Fruit fly (Drosophila melanogaster) whole organism, embryonic: ENCODE measurements around the gene CG5541.

Source experiments
- Aef1 ChIP-seq: fragments of 200-800 bp; sonication (Bioruptor generic); IDR thresholded peaks from 3 replicates; pipeline ENCODE4 v1.3.6; 2022; ENCODE audit warnings: missing biosample characterization, missing genetic modification characterization
- Awh ChIP-seq: fragments of 200-800 bp; sonication (Bioruptor generic); IDR thresholded peaks from 2 replicates; pipeline ENCODE4, ENCODE4 v1.3.6; 2022; ENCODE audit warnings: missing biosample characterization, missing genetic modification characterization
- Bgb ChIP-seq: fragments of 200-800 bp; sonication (Bioruptor generic); IDR thresholded peaks from 2 replicates; pipeline ENCODE4 v1.3.6; 2022; ENCODE audit warnings: missing biosample characterization, missing genetic modification characterization; ENCODE audit not compliant: partially characterized antibody
- CG10543 ChIP-seq: fragments of 200-800 bp; sonication (Bioruptor generic); optimal IDR thresholded peaks from 3 replicates; lab custom pipeline; 2017; ENCODE audit warnings: missing biosample characterization, mild to moderate bottlenecking, missing genetic modification characterization, moderate library complexity
- CG11247 ChIP-seq: fragments of 200-800 bp; sonication (Bioruptor generic); IDR thresholded peaks from 2 replicates; pipeline ENCODE4 v1.3.6; 2022; ENCODE audit warnings: missing biosample characterization, missing genetic modification characterization
- CG11504 ChIP-seq: fragments of 200-800 bp; sonication (Bioruptor generic); optimal IDR thresholded peaks from 3 replicates; lab custom pipeline; 2019; ENCODE audit warnings: missing biosample characterization, mild to moderate bottlenecking, missing genetic modification characterization, moderate library complexity
- CG13894 ChIP-seq: fragments of 200-800 bp; sonication (Bioruptor generic); optimal IDR thresholded peaks from 3 replicates; lab custom pipeline; 2018; ENCODE audit warnings: missing biosample characterization, mild to moderate bottlenecking, missing genetic modification characterization, moderate library complexity
- CG14014 ChIP-seq: fragments of 200-800 bp; sonication (Bioruptor generic); IDR thresholded peaks from 2 replicates; pipeline ENCODE4 v1.3.6; 2022; ENCODE audit warnings: missing biosample characterization, missing genetic modification characterization
- CG15073 ChIP-seq: fragments of 200-800 bp; sonication (Bioruptor generic); optimal IDR thresholded peaks from 2 replicates; lab custom pipeline; 2016; ENCODE audit warnings: missing biosample characterization, missing genetic modification characterization
- CG1529 ChIP-seq: fragments of 200-800 bp; sonication (Bioruptor generic); optimal IDR thresholded peaks from 3 replicates; lab custom pipeline; 2018; ENCODE audit warnings: missing biosample characterization, missing genetic modification characterization
- CG15696 ChIP-seq: fragments of 200-800 bp; sonication (Bioruptor generic); optimal IDR thresholded peaks from 2 replicates; lab custom pipeline; 2019; ENCODE audit warnings: missing biosample characterization, mild to moderate bottlenecking, missing genetic modification characterization, moderate library complexity
- CG17612 ChIP-seq: fragments of 200-800 bp; sonication (Bioruptor generic); IDR thresholded peaks from 2 replicates; pipeline ENCODE4 v1.3.6; 2022; ENCODE audit warnings: missing biosample characterization, missing genetic modification characterization
- CG18476 ChIP-seq: fragments of 200-800 bp; sonication (Bioruptor generic); optimal IDR thresholded peaks from 2 replicates; lab custom pipeline; 2016; ENCODE audit warnings: missing biosample characterization, mild to moderate bottlenecking, missing genetic modification characterization
- CG18619 ChIP-seq: fragments of 200-800 bp; sonication (Bioruptor generic); optimal IDR thresholded peaks from 3 replicates; lab custom pipeline; 2017; ENCODE audit warnings: missing biosample characterization, mild to moderate bottlenecking, missing genetic modification characterization
- CG18764 ChIP-seq: fragments of 200-800 bp; sonication (Bioruptor generic); optimal IDR thresholded peaks from 3 replicates; lab custom pipeline; 2016; ENCODE audit warnings: missing biosample characterization, missing genetic modification characterization
- CG3163 ChIP-seq: fragments of 200-800 bp; sonication (Bioruptor generic); optimal IDR thresholded peaks from 3 replicates; lab custom pipeline; 2016; ENCODE audit warnings: missing biosample characterization, missing genetic modification characterization
- CG34422 ChIP-seq: fragments of 200-800 bp; sonication (Bioruptor generic); IDR thresholded peaks from 3 replicates; pipeline ENCODE4 v1.3.6; 2022; ENCODE audit warnings: missing biosample characterization, missing genetic modification characterization
- CG4360 ChIP-seq: fragments of 200-800 bp; sonication (Bioruptor generic); IDR thresholded peaks from 2 replicates; pipeline ENCODE4 v1.3.6; 2022; ENCODE audit warnings: missing biosample characterization, missing genetic modification characterization
- CG4404 ChIP-seq: fragments of 200-800 bp; sonication (Bioruptor generic); IDR thresholded peaks from 2 replicates; pipeline ENCODE4 v1.3.6; 2022; ENCODE audit warnings: missing biosample characterization, missing genetic modification characterization
- CG7745 ChIP-seq: fragments of 200-800 bp; sonication (Bioruptor generic); optimal IDR thresholded peaks from 2 replicates; lab custom pipeline; 2018; ENCODE audit warnings: missing biosample characterization, mild to moderate bottlenecking, missing genetic modification characterization, moderate library complexity
- CG8089 ChIP-seq: fragments of 200-800 bp; sonication (Bioruptor generic); optimal IDR thresholded peaks from 3 replicates; lab custom pipeline; 2016; ENCODE audit warnings: missing biosample characterization, missing genetic modification characterization
- CG9932 ChIP-seq: fragments of 200-800 bp; sonication (Bioruptor generic); IDR thresholded peaks from 2 replicates; pipeline ENCODE4 v1.3.6; 2022; ENCODE audit warnings: missing biosample characterization, missing genetic modification characterization
- Dek ChIP-seq: fragments of 200-800 bp; sonication (Bioruptor generic); optimal IDR thresholded peaks from 3 replicates; lab custom pipeline; 2019; ENCODE audit warnings: missing biosample characterization, mild to moderate bottlenecking, missing genetic modification characterization, moderate library complexity
- Dfd ChIP-seq, 2 experiments: fragments of >200 bp; optimal IDR thresholded peaks; 2 replicates each; lab custom pipeline; 2017; ENCODE audit warnings: missing biosample characterization in 2 of 2, missing genetic modification characterization in 2 of 2
- Ets65A ChIP-seq: fragments of 200-800 bp; sonication (Bioruptor generic); peaks from one replicate; lab custom pipeline; 2016; ENCODE audit warnings: missing biosample characterization, missing genetic modification characterization
- NC2α ChIP-seq: fragments of 200-800 bp; sonication (Bioruptor generic); optimal IDR thresholded peaks from 2 replicates; lab custom pipeline; 2016; ENCODE audit warnings: missing biosample characterization, missing genetic modification characterization
- Oli ChIP-seq: fragments of 200-800 bp; sonication (Bioruptor generic); optimal IDR thresholded peaks from 2 replicates; lab custom pipeline; 2018; ENCODE audit warnings: missing biosample characterization, mild to moderate bottlenecking, missing genetic modification characterization, moderate library complexity
- Poxn ChIP-seq: fragments of 200-800 bp; sonication (Bioruptor generic); IDR thresholded peaks from 2 replicates; pipeline ENCODE4 v1.3.6; 2022; ENCODE audit warnings: missing biosample characterization, missing genetic modification characterization
- Rfx ChIP-seq: fragments of 200-800 bp; sonication (Bioruptor generic); IDR thresholded peaks from 2 replicates; pipeline ENCODE4 v1.3.6; 2022; ENCODE audit warnings: missing biosample characterization, missing genetic modification characterization
- Sin3A ChIP-seq: fragments of >200 bp; optimal IDR thresholded peaks from 2 replicates; lab custom pipeline; 2018
- bbx ChIP-seq: fragments of 200-800 bp; sonication (Bioruptor generic); IDR thresholded peaks from 2 replicates; pipeline ENCODE4 v1.3.6; 2022; ENCODE audit warnings: missing biosample characterization, missing genetic modification characterization; ENCODE audit not compliant: partially characterized antibody
- corto ChIP-seq: fragments of 200-800 bp; sonication (Bioruptor generic); optimal IDR thresholded peaks from 2 replicates; lab custom pipeline; 2016; ENCODE audit warnings: missing biosample characterization, mild to moderate bottlenecking, missing genetic modification characterization, moderate library complexity
- dysf ChIP-seq: fragments of 200-800 bp; sonication (Bioruptor generic); IDR thresholded peaks from 3 replicates; pipeline ENCODE4 v1.3.6; 2022; ENCODE audit warnings: missing biosample characterization, missing genetic modification characterization
- exex ChIP-seq: fragments of 200-800 bp; sonication (Bioruptor generic); optimal IDR thresholded peaks from 4 replicates; lab custom pipeline; 2018; ENCODE audit warnings: missing biosample characterization, mild to moderate bottlenecking, missing genetic modification characterization, moderate library complexity
- fd102C ChIP-seq: fragments of 200-800 bp; sonication (Bioruptor generic); optimal IDR thresholded peaks from 2 replicates; lab custom pipeline; 2018; ENCODE audit warnings: missing biosample characterization, mild to moderate bottlenecking, missing genetic modification characterization, moderate library complexity
- fd3F ChIP-seq: fragments of 200-800 bp; sonication (Bioruptor generic); optimal IDR thresholded peaks from 2 replicates; lab custom pipeline; 2018; ENCODE audit warnings: missing biosample characterization, mild to moderate bottlenecking, missing genetic modification characterization, moderate library complexity
- fd96Cb ChIP-seq: fragments of 200-800 bp; sonication (Bioruptor generic); optimal IDR thresholded peaks from 2 replicates; lab custom pipeline; 2018; ENCODE audit warnings: missing biosample characterization, mild to moderate bottlenecking, missing genetic modification characterization, moderate library complexity
- h ChIP-seq: fragments of >200 bp; optimal IDR thresholded peaks from 2 replicates; lab custom pipeline; 2017
- her ChIP-seq: fragments of 200-800 bp; sonication (Bioruptor generic); optimal IDR thresholded peaks from 2 replicates; lab custom pipeline; 2016; ENCODE audit warnings: missing biosample characterization, missing genetic modification characterization
- kay ChIP-seq: fragments of 200-800 bp; sonication (Bioruptor generic); optimal IDR thresholded peaks from 2 replicates; lab custom pipeline; 2016; ENCODE audit warnings: missing biosample characterization, missing genetic modification characterization
- knrl ChIP-seq: fragments of 200-800 bp; sonication (Bioruptor generic); IDR thresholded peaks from 3 replicates; pipeline ENCODE4 v1.3.6; 2022; ENCODE audit warnings: missing biosample characterization, missing genetic modification characterization; ENCODE audit not compliant: partially characterized antibody
- luna ChIP-seq: fragments of 200-800 bp; sonication (Bioruptor generic); optimal IDR thresholded peaks from 2 replicates; lab custom pipeline; 2016; ENCODE audit warnings: missing biosample characterization, missing genetic modification characterization
- nerfin-2 ChIP-seq: fragments of 200-800 bp; sonication (Bioruptor generic); IDR thresholded peaks from 2 replicates; pipeline ENCODE4 v1.3.6; 2022; ENCODE audit warnings: missing biosample characterization, missing genetic modification characterization; ENCODE audit not compliant: partially characterized antibody
- otp ChIP-seq: fragments of 200-800 bp; sonication (Bioruptor generic); IDR thresholded peaks from 3 replicates; pipeline ENCODE4, ENCODE4 v1.3.6; 2022; ENCODE audit warnings: missing biosample characterization, missing genetic modification characterization
- p53 ChIP-seq: fragments of 200-800 bp; sonication (Bioruptor generic); optimal IDR thresholded peaks from 2 replicates; lab custom pipeline; 2016; ENCODE audit warnings: missing biosample characterization, missing genetic modification characterization
- row ChIP-seq: fragments of 200-800 bp; sonication (Bioruptor generic); IDR thresholded peaks from 3 replicates; pipeline ENCODE4 v1.3.6; 2022; ENCODE audit warnings: missing biosample characterization, missing genetic modification characterization
- sc ChIP-seq, 3 experiments: fragments of >200 bp in 2 of 3; fragments of 200-800 bp in 1 of 3; sonication (Bioruptor generic) in 1 of 3; optimal IDR thresholded peaks; 2 replicates in 2 of 3; 3 replicates in 1 of 3; lab custom pipeline; 2017; ENCODE audit warnings: mild to moderate bottlenecking in 1 of 3, missing biosample characterization in 1 of 3, missing genetic modification characterization in 1 of 3, missing genetic modification reagents in 1 of 3
- sr ChIP-seq: fragments of 200-800 bp; sonication (Bioruptor generic); IDR thresholded peaks from 3 replicates; pipeline ENCODE4 v1.3.6; 2022; ENCODE audit warnings: missing biosample characterization, missing genetic modification characterization
- tap ChIP-seq: fragments of 200-800 bp; optimal IDR thresholded peaks from 3 replicates; lab custom pipeline; 2019; ENCODE audit warnings: missing biosample characterization, mild to moderate bottlenecking, missing genetic modification characterization, moderate library complexity
- trh ChIP-seq: fragments of 200-800 bp; sonication (Bioruptor generic); optimal IDR thresholded peaks from 2 replicates; lab custom pipeline; 2016; ENCODE audit warnings: missing biosample characterization, missing genetic modification characterization

The CG5541 gene

dm6 chrX:15084580-15085138 lies 40.7 kb downstream of the CG5541 start, which contains the start of gene Cox17 (continued):
- peak; percentile 62 for TF ChIP-seq kay (GFP tag; lab: Kevin White, UChicago)
- peak; percentile 61 for TF ChIP-seq CG4404 (GFP tag; lab: Robert Waterston, UW)
- TF ChIP-seq CG11247 (GFP tag; lab: Robert Waterston, UW) = no peak; the same call in 1 of the 2 replicates
- TF ChIP-seq trh (GFP tag; lab: Kevin White, UChicago) = peak; percentile 73
- TF ChIP-seq CG4360 (GFP tag; lab: Robert Waterston, UW) = no peak
- TF ChIP-seq CG34422 (GFP tag; lab: Robert Waterston, UW) = peak; percentile 49; the same call in 2 of the 3 replicates
- peak; percentile 57 for TF ChIP-seq Sin3A (lab: Kevin White, UChicago)
- TF ChIP-seq CG8089 (GFP tag; lab: Kevin White, UChicago) = peak; percentile 66
- peak; percentile 82 for TF ChIP-seq Rfx (GFP tag; lab: Robert Waterston, UW)
- no peak for TF ChIP-seq Awh (GFP tag; lab: Robert Waterston, UW)
- peak; percentile 83 for TF ChIP-seq CG18619 (GFP tag; lab: Kevin White, UChicago)
- peak; percentile 62 for TF ChIP-seq tap
- peak; percentile 55; the same call in 1 of the 2 replicates for TF ChIP-seq CG14014 (GFP tag; lab: Robert Waterston, UW)
- peak in 1 of 2 experiments; percentile 91 for TF ChIP-seq Dfd (GFP tag; optimal IDR thresholded peaks at IDR 0.05; lab: Kevin White, UChicago)
- peak; percentile 72 for TF ChIP-seq Dek (tag; lab: Kevin White, UChicago)
- peak; percentile 85 for TF ChIP-seq CG18476 (GFP tag; lab: Kevin White, UChicago)
- no peak for TF ChIP-seq luna (GFP tag; lab: Kevin White, UChicago)
- TF ChIP-seq Bgb (GFP tag; lab: Robert Waterston, UW) = peak; percentile 70
- TF ChIP-seq Oli = peak; percentile 75
- TF ChIP-seq CG15073 (GFP tag; lab: Kevin White, UChicago) = peak; percentile 18
- TF ChIP-seq CG1529 = peak; percentile 59
- peak; percentile 47 for TF ChIP-seq exex (tag; lab: Kevin White, UChicago)
- TF ChIP-seq CG11504 = peak; percentile 86
- TF ChIP-seq CG10543 (GFP tag; lab: Kevin White, UChicago) = peak; percentile 90
- no peak for TF ChIP-seq otp (GFP tag; lab: Robert Waterston, UW)
- TF ChIP-seq CG13894 (tag; lab: Kevin White, UChicago) = peak; percentile 82
- TF ChIP-seq Ets65A (GFP tag; lab: Kevin White, UChicago) = peak; percentile 96
- peak; percentile 77 for TF ChIP-seq CG15696 (tag; lab: Kevin White, UChicago)
- TF ChIP-seq Aef1 = peak; percentile 69
- peak; percentile 63 for TF ChIP-seq fd3F (GFP tag; lab: Kevin White, UChicago)
- no peak for TF ChIP-seq CG17612
- peak; percentile 23 for TF ChIP-seq her (GFP tag; lab: Kevin White, UChicago)
- peak; percentile 19 for TF ChIP-seq CG3163 (GFP tag; lab: Kevin White, UChicago)
- no peak for TF ChIP-seq h (lab: Kevin White, UChicago)
- TF ChIP-seq fd102C = no peak
- peak; percentile 15; the same call in 1 of the 2 replicates for TF ChIP-seq Poxn (GFP tag; lab: Robert Waterston, UW)
- peak; percentile 78; the same call in 2 of the 3 replicates for TF ChIP-seq knrl
- TF ChIP-seq NC2α (GFP tag; lab: Kevin White, UChicago) = no peak
- TF ChIP-seq nerfin-2 = 0 out of 2 replicates have a peak, but pooled peaks have one; percentile 45
- peak; percentile 79 for TF ChIP-seq fd96Cb
- no peak for TF ChIP-seq p53
- TF ChIP-seq sr = no peak
- TF ChIP-seq CG18764 = peak; percentile 80
- peak; percentile 58 for TF ChIP-seq bbx (GFP tag; lab: Robert Waterston, UW)
- no peak for TF ChIP-seq CG7745
- TF ChIP-seq dysf (GFP tag; lab: Robert Waterston, UW) = peak; percentile 81
- TF ChIP-seq row (GFP tag; lab: Robert Waterston, UW) = peak; percentile 93
- TF ChIP-seq CG9932 (GFP tag; lab: Robert Waterston, UW) = peak; percentile 86
- TF ChIP-seq sc (optimal IDR thresholded peaks at IDR 0.05; lab: Kevin White, UChicago) = no peak
- peak; percentile 63 for TF ChIP-seq sc (GFP tag; optimal IDR thresholded peaks at IDR 0.05; lab: Kevin White, UChicago)
- TF ChIP-seq corto (GFP tag; lab: Kevin White, UChicago) = no peak
